Fruit fly (Drosophila melanogaster) S2 (cell line): ENCODE data around the gene Sse.

Experiments used
- CG8478 ChIP-seq: fragments of >200 bp; optimal IDR thresholded peaks from 2 replicates; lab custom pipeline; 2018
- CTCF ChIP-seq, 2 experiments: fragments of >200 bp; optimal IDR thresholded peaks; 2 replicates each; lab custom pipeline; 2018

dm6 chr3L:5634188-5634894 lies 27.7 kb downstream of the Sse start:
- TF ChIP-seq CG8478 (no peak), CTCF (optimal IDR thresholded peaks at IDR 0.05; lab: Kevin White, UChicago) (no peak)
